Worm (Caenorhabditis elegans) whole organism, L4 larva: ENCODE data around the gene srv-13.

Experiments
- ZK546.5 ChIP-seq, 2 experiments: sonication (generic microtip); optimal IDR thresholded peaks; 2 replicates each; lab custom pipeline; 2017; ENCODE audit warnings: missing biosample characterization in 2 of 2, missing genetic modification characterization in 2 of 2
- ceh-62 ChIP-seq: sonication (generic microtip); optimal IDR thresholded peaks from 2 replicates; lab custom pipeline; 2017; ENCODE audit warnings: missing biosample characterization, missing genetic modification characterization
- mep-1 ChIP-seq: fragments of 150-350 bp; sonication (generic microtip); optimal IDR thresholded peaks from 3 replicates; lab custom pipeline; 2014; ENCODE audit warnings: missing biosample characterization, missing genetic modification characterization
- sdz-12 ChIP-seq: fragments of 200-800 bp; sonication (Bioruptor generic); optimal IDR thresholded peaks from 2 replicates; lab custom pipeline; 2018; ENCODE audit warnings: mild to moderate bottlenecking, missing genetic modification characterization, missing compliant biosample characterization
- spr-3 ChIP-seq: fragments of 200-800 bp; sonication (Bioruptor generic); optimal IDR thresholded peaks from 2 replicates; lab custom pipeline; 2018; ENCODE audit warnings: mild to moderate bottlenecking, missing genetic modification characterization, missing compliant biosample characterization

DNA sequence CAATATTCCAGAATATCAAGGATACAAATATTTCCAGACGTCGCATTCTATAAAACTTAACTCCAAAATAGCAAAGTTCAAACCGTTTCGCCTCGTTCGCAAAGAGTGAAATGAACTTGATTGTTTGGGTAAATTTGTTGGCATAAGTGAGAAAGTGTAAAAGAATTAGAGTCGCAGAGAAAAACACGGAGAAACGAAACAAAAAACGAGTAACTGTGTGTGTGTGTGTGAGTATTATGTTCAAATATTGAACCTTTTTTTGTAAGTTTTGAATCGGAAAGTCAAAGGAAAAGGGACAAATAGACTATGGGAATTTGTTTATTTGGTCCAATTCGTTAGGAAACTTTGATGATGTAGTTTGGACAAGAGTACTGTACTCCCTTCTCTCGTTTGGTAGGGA is 26.6 kb downstream of the srv-13 start, which contains the start of gene acp-7:
- TF ChIP-seq ZK546.5 (tag; optimal IDR thresholded peaks at IDR 0.05; lab: Kevin White, UChicago) = no peak
- no peak for TF ChIP-seq mep-1 (tag; lab: Kevin White, UChicago)
- TF ChIP-seq sdz-12 = no peak
- no peak for TF ChIP-seq ceh-62 (tag; lab: Kevin White, UChicago)
- no peak for TF ChIP-seq spr-3 (GFP tag; lab: Kevin White, UChicago)
